Fruit fly (Drosophila melanogaster): Measurements from ENCODE around the gene CG9705.
A peak's percentile ranks its signal among the peaks of the same experiment; 100 is the strongest.

Gene CG9705

dm6 chr3L:16769866-16770265, 10.0 kb upstream of the CG9705 start (continued):
- no peak for TF ChIP-seq sima (GFP tag; optimal IDR thresholded peaks at IDR 0.05)
- TF ChIP-seq fd102C (GFP tag; optimal IDR thresholded peaks at IDR 0.05), result peak; percentile 46
- TF ChIP-seq CG18476 (GFP tag; optimal IDR thresholded peaks at IDR 0.05), result no peak
- TF ChIP-seq Asciz (GFP tag; optimal IDR thresholded peaks at IDR 0.05), result peak; percentile 29
- TF ChIP-seq Tbp (GFP tag; optimal IDR thresholded peaks at IDR 0.05), result no peak
- TF ChIP-seq nerfin-2 (GFP tag; IDR thresholded peaks at IDR 0.05; ENCODE audit: partially characterized antibody), result no peak
- no peak for TF ChIP-seq CG30431 (GFP tag; optimal IDR thresholded peaks at IDR 0.05)
- TF ChIP-seq CG7372 (GFP tag; IDR thresholded peaks at IDR 0.05), result no peak
- TF ChIP-seq Lpt (GFP tag; optimal IDR thresholded peaks at IDR 0.05), result peak; percentile 38
- TF ChIP-seq Chrac-16 (GFP tag; optimal IDR thresholded peaks at IDR 0.05), result no peak
- TF ChIP-seq CG31365 (tag; optimal IDR thresholded peaks at IDR 0.05), result no peak
- no peak for TF ChIP-seq gem (tag; optimal IDR thresholded peaks at IDR 0.05)
- no peak for TF ChIP-seq CG18599 (GFP tag; optimal IDR thresholded peaks at IDR 0.05)
- TF ChIP-seq Doc3 (GFP tag; IDR thresholded peaks at IDR 0.05; ENCODE audit: partially characterized antibody), result no peak
- no peak for TF ChIP-seq Elba2 (GFP tag; optimal IDR thresholded peaks at IDR 0.05)
- peak; percentile 31 for TF ChIP-seq NfI (GFP tag; optimal IDR thresholded peaks at IDR 0.05)
- no peak for TF ChIP-seq cas (GFP tag; IDR thresholded peaks at IDR 0.05)
- TF ChIP-seq nmo (GFP tag; optimal IDR thresholded peaks at IDR 0.05), result no peak
- peak; percentile 28; the same call in 1 of the 3 replicates for TF ChIP-seq CG11093 (GFP tag; IDR thresholded peaks at IDR 0.05)
- TF ChIP-seq Hr78 (GFP tag; optimal IDR thresholded peaks at IDR 0.05), result no peak
- peak; percentile 92 for TF ChIP-seq CTCF (GFP tag; optimal IDR thresholded peaks at IDR 0.05)
- no peak for TF ChIP-seq Six4 (GFP tag; optimal IDR thresholded peaks at IDR 0.05)
- TF ChIP-seq sens-2 (GFP tag; IDR thresholded peaks at IDR 0.05), result no peak
- TF ChIP-seq CG4820 (GFP tag; optimal IDR thresholded peaks at IDR 0.05), result peak; percentile 37
- TF ChIP-seq p53 (GFP tag; optimal IDR thresholded peaks at IDR 0.05), result no peak
- TF ChIP-seq Gug (GFP tag; IDR thresholded peaks at IDR 0.05), result no peak
- TF ChIP-seq ken (GFP tag; IDR thresholded peaks at IDR 0.05), result no peak
- no peak for TF ChIP-seq CG14860 (GFP tag; IDR thresholded peaks at IDR 0.05; ENCODE audit: partially characterized antibody)
- no peak for TF ChIP-seq CG12659 (GFP tag; optimal IDR thresholded peaks at IDR 0.05)
- TF ChIP-seq her (GFP tag; optimal IDR thresholded peaks at IDR 0.05), result no peak
- TF ChIP-seq peb (GFP tag; IDR thresholded peaks at IDR 0.05), result no peak
- no peak for TF ChIP-seq ftz-f1 (GFP tag; optimal IDR thresholded peaks at IDR 0.05)
- no peak for TF ChIP-seq Poxn (GFP tag; IDR thresholded peaks at IDR 0.05)
- peak; percentile 32 for TF ChIP-seq Side (GFP tag; optimal IDR thresholded peaks at IDR 0.05)
- no peak for TF ChIP-seq vfl (GFP tag; optimal IDR thresholded peaks at IDR 0.05)
- no peak for TF ChIP-seq Nf-YC (tag; optimal IDR thresholded peaks at IDR 0.05)
- no peak for TF ChIP-seq ab (GFP tag; optimal IDR thresholded peaks at IDR 0.05)
- TF ChIP-seq CG9727 (GFP tag; optimal IDR thresholded peaks at IDR 0.05), result peak; percentile 18
- TF ChIP-seq Hmr (GFP tag; optimal IDR thresholded peaks at IDR 0.05), result no peak
- TF ChIP-seq CG17612 (GFP tag; IDR thresholded peaks at IDR 0.05), result no peak
- TF ChIP-seq sob (GFP tag; IDR thresholded peaks at IDR 0.05), result 0 out of 2 replicates have a peak, but pooled peaks have one; percentile 17
- peak; percentile 88 for TF ChIP-seq sens (GFP tag)
- peak; percentile 9 for TF ChIP-seq CG8281 (tag; optimal IDR thresholded peaks at IDR 0.05)
- TF ChIP-seq CG7786 (GFP tag; optimal IDR thresholded peaks at IDR 0.05), result no peak
- TF ChIP-seq CG8359 (GFP tag; optimal IDR thresholded peaks at IDR 0.05; ENCODE audit: borderline replicate concordance), result peak; percentile 52
- TF ChIP-seq mirr (GFP tag; optimal IDR thresholded peaks at IDR 0.05), result peak; percentile 64
- no peak for TF ChIP-seq Antp (GFP tag; optimal IDR thresholded peaks at IDR 0.05)
- TF ChIP-seq stc (GFP tag; IDR thresholded peaks at IDR 0.05), result 0 out of 2 replicates have a peak, but pooled peaks have one; percentile 23
- TF ChIP-seq CG2202 (tag; optimal IDR thresholded peaks at IDR 0.05), result no peak
- peak; percentile 35 for TF ChIP-seq Jarid2 (GFP tag; optimal IDR thresholded peaks at IDR 0.05)
- 0 out of 2 replicates have a peak, but pooled peaks have one; percentile 19 for TF ChIP-seq Xrp1 (GFP tag; IDR thresholded peaks at IDR 0.05)
- no peak for TF ChIP-seq bbx (GFP tag; IDR thresholded peaks at IDR 0.05; ENCODE audit: partially characterized antibody)

All from whole organism, embryonic.